Worm (Caenorhabditis elegans): ENCODE results near the gene C35D10.10.

Gene C35D10.10

ce11 chrIII:4863127-4863526 lies 1.5 kb upstream of the C35D10.10 start, which contains the start of gene coq-8:
coq-8 (plus strand) TSS chrIII:4863427.
- TF ChIP-seq mab-9 (GFP tag; IDR thresholded peaks at IDR 0.05), result no peak
- no peak for TF ChIP-seq unc-98 (GFP tag; IDR thresholded peaks at IDR 0.05)
- TF ChIP-seq unc-62 (GFP tag; optimal IDR thresholded peaks at IDR 0.05), result no peak
- TF ChIP-seq elt-2 (tag; optimal IDR thresholded peaks at IDR 0.05), result no peak
- TF ChIP-seq ztf-11 (tag; optimal IDR thresholded peaks at IDR 0.05), result no peak
- no peak for TF ChIP-seq tlp-1 (tag; optimal IDR thresholded peaks at IDR 0.05)

- TF ChIP-seq nhr-84 (tag; optimal IDR thresholded peaks at IDR 0.05), result no peak
- TF ChIP-seq efl-1 (optimal IDR thresholded peaks at IDR 0.05), result no peak
- peak in 1 of 2 experiments; percentile 76 for TF ChIP-seq efl-1 (GFP tag; optimal IDR thresholded peaks at IDR 0.05 in 1 of 2)
Measured at ce11 chrIII:4859039-4859438, 2.6 kb downstream of the C35D10.10 start, which contains the start of gene C35D10.6. C35D10.6 (plus strand) TSS chrIII:4859339.

ce11 chrIII:4856992-4857391 lies 4.6 kb downstream of the C35D10.10 start:
- TF ChIP-seq fkh-4 (tag; optimal IDR thresholded peaks at IDR 0.05; ENCODE audit: borderline replicate concordance), result no peak
- TF ChIP-seq pax-3 (tag; optimal IDR thresholded peaks at IDR 0.05), result no peak
- no peak for TF ChIP-seq Y116A8C.19 (tag; optimal IDR thresholded peaks at IDR 0.05; ENCODE audit: borderline replicate concordance)
- TF ChIP-seq sox-4 (tag; optimal IDR thresholded peaks at IDR 0.05), result no peak
- TF ChIP-seq fos-1 (tag; optimal IDR thresholded peaks at IDR 0.05), result no peak
- no peak for TF ChIP-seq mdl-1 (tag; optimal IDR thresholded peaks at IDR 0.05)
- TF ChIP-seq isw-1 (GFP tag; IDR thresholded peaks at IDR 0.05), result no peak
- TF ChIP-seq lsy-2 (tag; optimal IDR thresholded peaks at IDR 0.05), result no peak
- TF ChIP-seq mep-1 (tag; optimal IDR thresholded peaks at IDR 0.05), result no peak
- TF ChIP-seq nhr-11 (tag; optimal IDR thresholded peaks at IDR 0.05), result no peak

- TF ChIP-seq egl-13 (tag; optimal IDR thresholded peaks at IDR 0.05) (no peak), ces-1 (GFP tag; optimal IDR thresholded peaks at IDR 0.05) (no peak), lsy-2 (tag; optimal IDR thresholded peaks at IDR 0.05) (no peak), tlp-1 (tag; optimal IDR thresholded peaks at IDR 0.05) (no peak)
Measured at ce11 chrIII:4856109-4856508, 5.5 kb downstream of the C35D10.10 start, which contains the start of gene C35D10.7. C35D10.7 (plus strand) TSS chrIII:4856193.

- TF ChIP-seq lin-39 (tag; optimal IDR thresholded peaks at IDR 0.05), result no peak
- no peak for TF ChIP-seq egl-27 (tag; optimal IDR thresholded peaks at IDR 0.05)
- TF ChIP-seq lin-14 (GFP tag; optimal IDR thresholded peaks at IDR 0.05), result no peak
- TF ChIP-seq tlp-1 (tag; optimal IDR thresholded peaks at IDR 0.05), result no peak
- no peak for TF ChIP-seq C34B4.2 (tag; optimal IDR thresholded peaks at IDR 0.05)
- TF ChIP-seq nhr-85 (tag), result no peak
- no peak for TF ChIP-seq nhr-77 (tag; optimal IDR thresholded peaks at IDR 0.05)
Measured at ce11 chrIII:4854918-4855317, 6.7 kb downstream of the C35D10.10 start, which contains the start of gene C35D10.8. C35D10.8 (plus strand) TSS chrIII:4855218.

- TF ChIP-seq hpl-2 (GFP tag; optimal IDR thresholded peaks at IDR 0.05), result no peak
- no peak for TF ChIP-seq lin-15B (tag; optimal IDR thresholded peaks at IDR 0.05)
- no peak for TF ChIP-seq snpc-4 (tag; optimal IDR thresholded peaks at IDR 0.05)
- no peak for TF ChIP-seq fkh-4 (tag; optimal IDR thresholded peaks at IDR 0.05; ENCODE audit: borderline replicate concordance)
- no peak for TF ChIP-seq unc-130 (tag; optimal IDR thresholded peaks at IDR 0.05)
- no peak for TF ChIP-seq lin-39 (tag; optimal IDR thresholded peaks at IDR 0.05)
- no peak for TF ChIP-seq mdl-1 (tag; optimal IDR thresholded peaks at IDR 0.05)
- TF ChIP-seq sptf-1 (tag; optimal IDR thresholded peaks at IDR 0.05), result no peak
- TF ChIP-seq tlp-1 (tag; optimal IDR thresholded peaks at IDR 0.05), result no peak
- TF ChIP-seq nhr-90 (tag; optimal IDR thresholded peaks at IDR 0.05; ENCODE audit: poor library complexity), result no peak
- TF ChIP-seq aha-1 (tag; optimal IDR thresholded peaks at IDR 0.05), result no peak
- TF ChIP-seq egl-27 (tag; optimal IDR thresholded peaks at IDR 0.05), result no peak
- no peak for TF ChIP-seq mab-9 (GFP tag; IDR thresholded peaks at IDR 0.05)
- TF ChIP-seq ztf-4 (tag; optimal IDR thresholded peaks at IDR 0.05), result no peak
- TF ChIP-seq lin-14 (GFP tag; optimal IDR thresholded peaks at IDR 0.05), result no peak
- TF ChIP-seq pqm-1 (tag; optimal IDR thresholded peaks at IDR 0.05), result no peak
- TF ChIP-seq ztf-11 (tag; optimal IDR thresholded peaks at IDR 0.05), result no peak
- no peak for TF ChIP-seq swsn-7 (tag; optimal IDR thresholded peaks at IDR 0.05)
- no peak for TF ChIP-seq nhr-20 (tag; optimal IDR thresholded peaks at IDR 0.05)
Measured at ce11 chrIII:4852025-4852424, 9.6 kb downstream of the C35D10.10 start, which contains the start of gene ced-4. ced-4 (plus strand) TSS chrIII:4852325.

Data from whole organism, L1 larva.